Fruit fly (Drosophila melanogaster) whole organism: ENCODE data around the gene HHEX.

Experiments used
- CG8478 ChIP-seq: fragments of >200 bp; optimal IDR thresholded peaks from 2 replicates; lab custom pipeline; 2018; ENCODE audit warnings: inconsistent platforms
- Dll ChIP-seq: fragments of >200 bp; optimal IDR thresholded peaks from 2 replicates; lab custom pipeline; 2017
- EcR ChIP-seq, 2 experiments: fragments of >200 bp; optimal IDR thresholded peaks; 2 replicates each; lab custom pipeline; 2017; ENCODE audit warnings: missing biosample characterization in 2 of 2, missing genetic modification characterization in 2 of 2, missing genetic modification reagents in 2 of 2
- pan ChIP-seq: fragments of >200 bp; optimal IDR thresholded peaks from 2 replicates; lab custom pipeline; 2017
- psq ChIP-seq: fragments of >200 bp; optimal IDR thresholded peaks from 2 replicates; lab custom pipeline; 2017
- usp ChIP-seq: fragments of >200 bp; optimal IDR thresholded peaks from 2 replicates; lab custom pipeline; 2017; ENCODE audit warnings: missing biosample characterization, missing genetic modification characterization, mixed read lengths

Gene HHEX

dm6 chr3R:21050875-21051274, 29.9 kb downstream of the HHEX start, which contains the start of gene Jhbp15:
TSS of gene Jhbp15 (minus strand) at chr3R:21050975.
- TF ChIP-seq pan (lab: Kevin White, UChicago), result no peak
- TF ChIP-seq EcR (GFP tag; optimal IDR thresholded peaks at IDR 0.05; lab: Kevin White, UChicago), result no peak
- TF ChIP-seq Dll (lab: Kevin White, UChicago), result no peak
- no peak for TF ChIP-seq usp (GFP tag; lab: Kevin White, UChicago)
- no peak for TF ChIP-seq psq (lab: Kevin White, UChicago)
- TF ChIP-seq CG8478 (lab: Kevin White, UChicago), result no peak

- TF ChIP-seq psq (lab: Kevin White, UChicago) (no peak), CG8478 (lab: Kevin White, UChicago) (no peak), usp (GFP tag; lab: Kevin White, UChicago) (no peak), pan (lab: Kevin White, UChicago) (no peak), EcR (GFP tag; optimal IDR thresholded peaks at IDR 0.05; lab: Kevin White, UChicago) (no peak), Dll (lab: Kevin White, UChicago) (no peak)
Observed at dm6 chr3R:21048729-21049128, 32.0 kb downstream of the HHEX start, which contains the start of gene CG7079. TSS of gene CG7079 (minus strand) at chr3R:21048829.

- no peak for TF ChIP-seq CG8478 (lab: Kevin White, UChicago)
- TF ChIP-seq Dll (lab: Kevin White, UChicago), result no peak
- TF ChIP-seq usp (GFP tag; lab: Kevin White, UChicago), result no peak
- TF ChIP-seq pan (lab: Kevin White, UChicago), result no peak
- no peak for TF ChIP-seq psq (lab: Kevin White, UChicago)
Observed at dm6 chr3R:21046927-21047326, 33.8 kb downstream of the HHEX start, which contains the start of gene CG31207. TSS of gene CG31207 (minus strand) at chr3R:21047027.

- TF ChIP-seq psq (lab: Kevin White, UChicago), result no peak
- TF ChIP-seq usp (GFP tag; lab: Kevin White, UChicago), result no peak
- TF ChIP-seq Dll (lab: Kevin White, UChicago), result no peak
- TF ChIP-seq EcR (GFP tag; optimal IDR thresholded peaks at IDR 0.05; lab: Kevin White, UChicago), result no peak
- TF ChIP-seq pan (lab: Kevin White, UChicago), result no peak
- TF ChIP-seq CG8478 (lab: Kevin White, UChicago), result no peak
Observed at dm6 chr3R:21045742-21046141, 35.0 kb downstream of the HHEX start, which contains the start of gene CG31189. TSS of gene CG31189 (minus strand) at chr3R:21045842.

- no peak for TF ChIP-seq Dll (lab: Kevin White, UChicago)
- no peak for TF ChIP-seq pan (lab: Kevin White, UChicago)
- no peak for TF ChIP-seq CG8478 (lab: Kevin White, UChicago)
- TF ChIP-seq usp (GFP tag; lab: Kevin White, UChicago), result no peak
- no peak for TF ChIP-seq psq (lab: Kevin White, UChicago)
- TF ChIP-seq EcR (GFP tag; optimal IDR thresholded peaks at IDR 0.05; lab: Kevin White, UChicago), result no peak
Observed at dm6 chr3R:21043549-21044118, 37.1 kb downstream of the HHEX start, which contains the start of gene CG12278. TSS of gene CG12278 (plus strand) at chr3R:21044068.

- no peak for TF ChIP-seq EcR (GFP tag; optimal IDR thresholded peaks at IDR 0.05; lab: Kevin White, UChicago)
Observed at dm6 chr3R:21042399-21042798, 38.3 kb downstream of the HHEX start, which contains the start of gene Dhc93AB. TSS of gene Dhc93AB (minus strand) at chr3R:21042499.
